Worm (Caenorhabditis elegans) whole organism, L4/young adult: ENCODE data around the gene Y45F10B.12.

Experiments used
- W03F9.2 ChIP-seq: fragments of 150-350 bp; optimal IDR thresholded peaks from 2 replicates; lab custom pipeline; 2014; ENCODE audit warnings: missing biosample characterization, missing genetic modification characterization
- dao-5 ChIP-seq: sonication (generic microtip); optimal IDR thresholded peaks from 2 replicates; lab custom pipeline; 2016; ENCODE audit warnings: missing genotype, missing genetic modification characterization, moderate library complexity, missing compliant biosample characterization
- him-1 ChIP-seq: sonication (generic microtip); optimal IDR thresholded peaks from 2 replicates; lab custom pipeline; 2016; ENCODE audit warnings: missing genotype, missing genetic modification reagents, missing genetic modification characterization, missing compliant biosample characterization

Gene Y45F10B.12

ce11 chrIV:13632613-13633012 lies 45.3 kb downstream of the Y45F10B.12 start:
- TF ChIP-seq W03F9.2 = no peak
- TF ChIP-seq him-1 (tag; lab: Kevin White, UChicago) = no peak
- no peak for TF ChIP-seq dao-5 (tag; lab: Kevin White, UChicago)

ce11 chrIV:13633165-13633564 lies 45.9 kb downstream of the Y45F10B.12 start, which contains the start of gene fbxa-98:
Gene fbxa-98 (plus strand): TSS chrIV:13633407.
- TF ChIP-seq dao-5 (tag; lab: Kevin White, UChicago) = no peak
- no peak for TF ChIP-seq him-1 (tag; lab: Kevin White, UChicago)
- no peak for TF ChIP-seq W03F9.2

DNA sequence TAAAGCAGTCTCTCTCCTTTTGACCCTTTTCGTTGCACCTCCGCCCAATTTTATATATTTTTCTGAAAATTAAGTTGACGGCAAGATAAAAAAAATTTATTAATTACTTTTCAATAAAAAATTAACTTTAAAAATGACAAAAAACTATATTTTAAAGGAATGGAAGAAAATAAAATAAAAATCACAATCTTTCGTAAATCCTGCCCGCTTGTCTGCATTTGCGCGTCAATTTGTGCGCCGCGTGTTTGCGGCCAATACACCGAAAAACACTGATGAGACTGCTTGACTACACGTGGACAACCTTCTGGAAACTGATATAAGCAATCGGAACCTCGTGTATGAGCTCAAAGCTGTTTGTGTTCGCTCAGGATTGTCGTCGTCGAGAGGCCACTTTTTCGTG lies 49.7 kb downstream of the Y45F10B.12 start, which contains the start of gene C08F11.7:
TSS of gene C08F11.7 (plus strand) at position 301 of the 400 bp plus-strand sequence.
- TF ChIP-seq dao-5 (tag; lab: Kevin White, UChicago) (no peak), him-1 (tag; lab: Kevin White, UChicago) (no peak), W03F9.2 (no peak)
